Fruit fly (Drosophila melanogaster) whole organism, embryonic: ENCODE data around the gene CG1983.

Source experiments
- Atf-2 ChIP-seq: fragments of 200-800 bp; sonication (Bioruptor generic); optimal IDR thresholded peaks from 2 replicates; lab custom pipeline; 2016; ENCODE audit warnings: missing biosample characterization, missing genetic modification characterization
- CG11456 ChIP-seq: fragments of 200-800 bp; sonication (Bioruptor generic); IDR thresholded peaks from 3 replicates; pipeline ENCODE4 v1.3.6; 2022; ENCODE audit warnings: missing biosample characterization, missing genetic modification characterization
- CG12219 ChIP-seq: fragments of 200-800 bp; sonication (Bioruptor generic); optimal IDR thresholded peaks from 3 replicates; lab custom pipeline; 2018; ENCODE audit warnings: missing biosample characterization, mild to moderate bottlenecking, missing genetic modification characterization
- CG13894 ChIP-seq: fragments of 200-800 bp; sonication (Bioruptor generic); optimal IDR thresholded peaks from 3 replicates; lab custom pipeline; 2018; ENCODE audit warnings: missing biosample characterization, mild to moderate bottlenecking, missing genetic modification characterization, moderate library complexity
- CG14860 ChIP-seq: fragments of 200-800 bp; sonication (Bioruptor generic); IDR thresholded peaks from 3 replicates; pipeline ENCODE4 v1.3.6; 2022; ENCODE audit warnings: missing biosample characterization, missing genetic modification characterization; ENCODE audit not compliant: partially characterized antibody
- CG1647 ChIP-seq: fragments of 200-800 bp; sonication (Bioruptor generic); optimal IDR thresholded peaks from 3 replicates; lab custom pipeline; 2016; ENCODE audit warnings: missing biosample characterization, missing genetic modification characterization
- CG16813 ChIP-seq: fragments of 200-800 bp; sonication (Bioruptor generic); IDR thresholded peaks from 3 replicates; pipeline ENCODE4 v1.3.6; 2022; ENCODE audit warnings: missing biosample characterization, missing genetic modification characterization; ENCODE audit not compliant: partially characterized antibody
- CG18262 ChIP-seq: fragments of 200-800 bp; optimal IDR thresholded peaks from 3 replicates; lab custom pipeline; 2019; ENCODE audit warnings: missing biosample characterization, mild to moderate bottlenecking, missing genetic modification characterization, moderate library complexity
- CG18476 ChIP-seq: fragments of 200-800 bp; sonication (Bioruptor generic); optimal IDR thresholded peaks from 2 replicates; lab custom pipeline; 2016; ENCODE audit warnings: missing biosample characterization, mild to moderate bottlenecking, missing genetic modification characterization
- CG3281 ChIP-seq: fragments of 200-800 bp; sonication (Bioruptor generic); optimal IDR thresholded peaks from 3 replicates; lab custom pipeline; 2017; ENCODE audit warnings: missing biosample characterization, mild to moderate bottlenecking, missing genetic modification characterization
- CG34224 ChIP-seq: fragments of 200-800 bp; sonication (Bioruptor generic); IDR thresholded peaks from 3 replicates; pipeline ENCODE4 v1.3.6; 2022; ENCODE audit warnings: missing biosample characterization, missing genetic modification characterization; ENCODE audit not compliant: partially characterized antibody
- CG5180 ChIP-seq: fragments of 200-800 bp; sonication (Bioruptor generic); optimal IDR thresholded peaks from 3 replicates; lab custom pipeline; 2017; ENCODE audit warnings: missing biosample characterization, missing genetic modification characterization, mild to moderate bottlenecking, moderate library complexity, missing genetic modification reagents
- CG5245 ChIP-seq: fragments of 200-800 bp; sonication (Bioruptor generic); optimal IDR thresholded peaks from 3 replicates; lab custom pipeline; 2016; ENCODE audit warnings: missing biosample characterization, missing genetic modification characterization
- CG6175 ChIP-seq: fragments of 200-800 bp; sonication (Bioruptor generic); IDR thresholded peaks from 3 replicates; pipeline ENCODE4 v1.3.6; 2022; ENCODE audit warnings: missing biosample characterization, missing genetic modification characterization
- CG6254 ChIP-seq: fragments of 200-800 bp; sonication (Bioruptor generic); optimal IDR thresholded peaks from 3 replicates; lab custom pipeline; 2017; ENCODE audit warnings: mild to moderate bottlenecking, missing biosample characterization, missing genetic modification reagents, missing genetic modification characterization
- CG7839 ChIP-seq: fragments of 200-800 bp; sonication (Bioruptor generic); optimal IDR thresholded peaks from 3 replicates; lab custom pipeline; 2018; ENCODE audit warnings: missing biosample characterization, mild to moderate bottlenecking, missing genetic modification characterization, moderate library complexity
- CG8290 ChIP-seq, 3 experiments: fragments of 200-800 bp; sonication (Bioruptor generic); optimal IDR thresholded peaks; 2 replicates each; lab custom pipeline; 2016 to 2019; ENCODE audit warnings: missing biosample characterization in 3 of 3, missing genetic modification characterization in 3 of 3, mild to moderate bottlenecking in 2 of 3, moderate library complexity in 1 of 3
- CG9437 ChIP-seq: fragments of 200-800 bp; sonication (Bioruptor generic); optimal IDR thresholded peaks from 2 replicates; lab custom pipeline; 2018; ENCODE audit warnings: missing biosample characterization, mild to moderate bottlenecking, missing genetic modification characterization
- CG9876 ChIP-seq: fragments of 200-800 bp; sonication (Bioruptor generic); optimal IDR thresholded peaks from 2 replicates; lab custom pipeline; 2016; ENCODE audit warnings: missing biosample characterization, missing genetic modification characterization
- CrebB ChIP-seq: fragments of 200-800 bp; sonication (Bioruptor generic); optimal IDR thresholded peaks from 3 replicates; lab custom pipeline; 2018; ENCODE audit warnings: missing biosample characterization, mild to moderate bottlenecking, missing genetic modification characterization
- HLHmδ ChIP-seq: fragments of 200-800 bp; sonication (Bioruptor generic); optimal IDR thresholded peaks from 2 replicates; lab custom pipeline; 2018; ENCODE audit warnings: missing biosample characterization, mild to moderate bottlenecking, missing genetic modification characterization, moderate library complexity
- Pdp1 ChIP-seq, 2 experiments: fragments of 200-800 bp; sonication (Bioruptor generic); optimal IDR thresholded peaks; 3 replicates each; lab custom pipeline; 2016; ENCODE audit warnings: missing biosample characterization in 2 of 2, missing genetic modification characterization in 2 of 2, mild to moderate bottlenecking in 1 of 2, moderate library complexity in 1 of 2
- Ptx1 ChIP-seq: fragments of 200-800 bp; sonication (Bioruptor generic); IDR thresholded peaks from 2 replicates; pipeline ENCODE4 v1.3.6; 2022; ENCODE audit warnings: missing biosample characterization, missing genetic modification characterization
- Vsx1 ChIP-seq: fragments of 200-800 bp; sonication (Bioruptor generic); optimal IDR thresholded peaks from 2 replicates; lab custom pipeline; 2017; ENCODE audit warnings: missing biosample characterization, mild to moderate bottlenecking, missing genetic modification characterization, missing genetic modification reagents
- cg ChIP-seq: fragments of 200-800 bp; sonication (Bioruptor generic); optimal IDR thresholded peaks from 3 replicates; lab custom pipeline; 2019; ENCODE audit warnings: missing biosample characterization, mild to moderate bottlenecking, missing genetic modification characterization, moderate library complexity
- chinmo ChIP-seq: fragments of 200-800 bp; sonication (Bioruptor generic); IDR thresholded peaks from 4 replicates; pipeline ENCODE4 v1.3.6; 2022; ENCODE audit warnings: missing biosample characterization, missing genetic modification characterization; ENCODE audit not compliant: partially characterized antibody
- corto ChIP-seq: fragments of 200-800 bp; sonication (Bioruptor generic); optimal IDR thresholded peaks from 2 replicates; lab custom pipeline; 2016; ENCODE audit warnings: missing biosample characterization, mild to moderate bottlenecking, missing genetic modification characterization, moderate library complexity
- dmrt99B ChIP-seq: fragments of 200-800 bp; sonication (Bioruptor generic); optimal IDR thresholded peaks from 2 replicates; lab custom pipeline; 2018; ENCODE audit warnings: missing biosample characterization, mild to moderate bottlenecking, missing genetic modification characterization, moderate library complexity
- fd102C ChIP-seq: fragments of 200-800 bp; sonication (Bioruptor generic); optimal IDR thresholded peaks from 2 replicates; lab custom pipeline; 2018; ENCODE audit warnings: missing biosample characterization, mild to moderate bottlenecking, missing genetic modification characterization, moderate library complexity
- ftz-f1 ChIP-seq: fragments of 200-800 bp; sonication (Bioruptor generic); optimal IDR thresholded peaks from 2 replicates; lab custom pipeline; 2016; ENCODE audit warnings: missing biosample characterization, missing genetic modification characterization
- gt ChIP-seq: fragments of 200-800 bp; sonication (Bioruptor generic); IDR thresholded peaks from 2 replicates; pipeline ENCODE4 v1.3.6; 2022; ENCODE audit warnings: missing biosample characterization, missing genetic modification characterization
- jigr1 ChIP-seq: fragments of 200-800 bp; sonication (Bioruptor generic); IDR thresholded peaks from 3 replicates; pipeline ENCODE4 v1.3.6; 2022; ENCODE audit warnings: missing biosample characterization, missing genetic modification characterization
- jing ChIP-seq: fragments of 200-800 bp; sonication (Bioruptor generic); optimal IDR thresholded peaks from 2 replicates; lab custom pipeline; 2018; ENCODE audit warnings: missing biosample characterization, mild to moderate bottlenecking, missing genetic modification characterization
- lab ChIP-seq: fragments of 200-800 bp; sonication (Bioruptor generic); optimal IDR thresholded peaks from 3 replicates; lab custom pipeline; 2017; ENCODE audit warnings: missing biosample characterization, missing genetic modification characterization, mild to moderate bottlenecking, moderate library complexity, missing genetic modification reagents
- lmd ChIP-seq: fragments of 200-800 bp; sonication (Bioruptor generic); IDR thresholded peaks from 2 replicates; pipeline ENCODE4 v1.3.6; 2022; ENCODE audit warnings: missing biosample characterization, missing genetic modification characterization
- mld ChIP-seq: fragments of 200-800 bp; sonication (Bioruptor generic); IDR thresholded peaks from 3 replicates; pipeline ENCODE4 v1.3.6; 2022; ENCODE audit warnings: missing biosample characterization, missing genetic modification characterization; ENCODE audit not compliant: partially characterized antibody
- oc ChIP-seq: fragments of 200-800 bp; sonication (Bioruptor generic); optimal IDR thresholded peaks from 2 replicates; lab custom pipeline; 2018; ENCODE audit warnings: missing biosample characterization, mild to moderate bottlenecking, missing genetic modification characterization, moderate library complexity
- pros ChIP-seq: fragments of 200-800 bp; sonication (Bioruptor generic); optimal IDR thresholded peaks from 3 replicates; lab custom pipeline; 2019; ENCODE audit warnings: missing biosample characterization, mild to moderate bottlenecking, missing genetic modification characterization, moderate library complexity
- pzg ChIP-seq: fragments of 200-800 bp; sonication (Bioruptor generic); optimal IDR thresholded peaks from 3 replicates; lab custom pipeline; 2018; ENCODE audit warnings: missing biosample characterization, mild to moderate bottlenecking, missing genetic modification characterization, moderate library complexity
- repo ChIP-seq: fragments of 200-800 bp; sonication (Bioruptor generic); optimal IDR thresholded peaks from 2 replicates; lab custom pipeline; 2016; ENCODE audit warnings: missing biosample characterization, missing genetic modification characterization
- sd ChIP-seq: fragments of 200-800 bp; sonication (Bioruptor generic); optimal IDR thresholded peaks from 3 replicates; lab custom pipeline; 2018; ENCODE audit warnings: missing biosample characterization, mild to moderate bottlenecking, missing genetic modification characterization, moderate library complexity
- slbo ChIP-seq: fragments of 200-800 bp; sonication (Bioruptor generic); IDR thresholded peaks from 2 replicates; pipeline ENCODE4 v1.3.6; 2022; ENCODE audit warnings: missing biosample characterization, missing genetic modification characterization
- sna ChIP-seq: fragments of 200-800 bp; sonication (Bioruptor generic); IDR thresholded peaks from 2 replicates; pipeline ENCODE4 v1.3.6; 2022; ENCODE audit warnings: missing biosample characterization, missing genetic modification characterization; ENCODE audit not compliant: partially characterized antibody
- sr ChIP-seq: fragments of 200-800 bp; sonication (Bioruptor generic); IDR thresholded peaks from 3 replicates; pipeline ENCODE4 v1.3.6; 2022; ENCODE audit warnings: missing biosample characterization, missing genetic modification characterization
- unpg ChIP-seq: fragments of 200-800 bp; sonication (Bioruptor generic); optimal IDR thresholded peaks from 3 replicates; lab custom pipeline; 2018; ENCODE audit warnings: missing biosample characterization, mild to moderate bottlenecking, missing genetic modification characterization, moderate library complexity
- yki ChIP-seq: fragments of >200 bp; optimal IDR thresholded peaks from 3 replicates; lab custom pipeline; 2018
- zen2 ChIP-seq: fragments of 200-800 bp; sonication (Bioruptor generic); IDR thresholded peaks from 3 replicates; pipeline ENCODE4 v1.3.6; 2022; ENCODE audit warnings: missing biosample characterization, missing genetic modification characterization; ENCODE audit not compliant: partially characterized antibody

Gene CG1983

DNA sequence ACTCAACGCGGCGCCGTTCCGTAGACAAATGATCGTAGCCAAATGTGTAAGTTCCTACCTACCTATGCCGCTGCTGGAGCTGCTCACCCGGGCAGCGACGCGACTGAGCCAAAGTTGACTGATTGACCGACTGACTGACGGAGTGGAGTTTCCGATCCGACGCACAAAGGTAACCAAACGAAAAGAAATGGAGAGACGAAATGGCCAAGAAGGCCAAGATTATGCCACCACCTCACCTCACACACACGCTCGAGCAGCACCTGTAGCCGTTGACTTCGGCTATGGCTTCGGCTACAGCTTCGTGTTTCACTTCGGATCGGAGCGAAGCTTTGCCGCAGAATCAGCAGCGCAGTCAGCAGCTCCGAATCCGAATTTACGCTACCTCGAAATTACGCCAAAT is 13.5 kb upstream of the CG1983 start, which contains the start of gene CG9747 (continued):
- TF ChIP-seq zen2 (0 out of 3 replicates have a peak, but pooled peaks have one; percentile 25), sr (0 out of 3 replicates have a peak, but pooled peaks have one; percentile 18), dmrt99B (tag; lab: Kevin White, UChicago) (no peak), mld (GFP tag; lab: Robert Waterston, UW) (no peak), unpg (GFP tag; lab: Kevin White, UChicago) (no peak), CG5180 (GFP tag; lab: Kevin White, UChicago) (no peak), CG9437 (GFP tag; lab: Kevin White, UChicago) (no peak), jigr1 (GFP tag; lab: Robert Waterston, UW) (no peak), CG5245 (GFP tag; lab: Kevin White, UChicago) (no peak), CG1647 (GFP tag; lab: Kevin White, UChicago) (no peak), CG7839 (tag; lab: Kevin White, UChicago) (no peak), cg (no peak), lab (peak; percentile 15), CrebB (tag; lab: Kevin White, UChicago) (no peak), ftz-f1 (GFP tag; lab: Kevin White, UChicago) (peak; percentile 43), repo (GFP tag; lab: Kevin White, UChicago) (no peak), CG11456 (no peak), Ptx1 (GFP tag; lab: Robert Waterston, UW) (no peak), corto (GFP tag; lab: Kevin White, UChicago) (no peak), gt (GFP tag; lab: Robert Waterston, UW) (no peak), jing (GFP tag; lab: Kevin White, UChicago) (no peak), CG18262 (tag; lab: Kevin White, UChicago) (no peak), CG9876 (no peak), pzg (GFP tag; lab: Kevin White, UChicago) (no peak), Pdp1 (GFP tag; optimal IDR thresholded peaks at IDR 0.05; lab: Kevin White, UChicago) (peak in 1 of 2 experiments; percentile 48), CG6254 (GFP tag; lab: Kevin White, UChicago) (no peak), CG13894 (tag; lab: Kevin White, UChicago) (peak; percentile 74), HLHmδ (GFP tag; lab: Kevin White, UChicago) (no peak), CG8290 (GFP tag; optimal IDR thresholded peaks at IDR 0.05; lab: Kevin White, UChicago) (no peak), CG8290 (tag; optimal IDR thresholded peaks at IDR 0.05; lab: Kevin White, UChicago) (peak in 1 of 2 experiments; percentile 10), CG3281 (GFP tag; lab: Kevin White, UChicago) (no peak), pros (GFP tag; lab: Kevin White, UChicago) (peak; percentile 92), sd (peak; percentile 18), CG18476 (no peak), CG14860 (GFP tag; lab: Robert Waterston, UW) (no peak), lmd (no peak), fd102C (no peak), CG12219 (no peak), CG6175 (peak; percentile 94), chinmo (peak; percentile 92), Vsx1 (GFP tag; lab: Kevin White, UChicago) (no peak), oc (peak; percentile 28), CG16813 (no peak), Atf-2 (GFP tag; lab: Kevin White, UChicago) (no peak), slbo (0 out of 2 replicates have a peak, but pooled peaks have one; percentile 3), yki (no peak), CG34224 (GFP tag; lab: Robert Waterston, UW) (no peak), sna (GFP tag; lab: Robert Waterston, UW) (no peak)
